Fruit fly (Drosophila melanogaster): Measurements from ENCODE around the gene CG13794.

The CG13794 gene

dm6 chr2L:7711034-7711685 is 11.5 kb downstream of the CG13794 start (continued):
- peak; percentile 77; the same call in 2 of the 3 replicates for TF ChIP-seq sr (GFP tag; IDR thresholded peaks at IDR 0.05)
- TF ChIP-seq CG13296 (GFP tag; optimal IDR thresholded peaks at IDR 0.05): no peak
- TF ChIP-seq Lpt (GFP tag; optimal IDR thresholded peaks at IDR 0.05): no peak

- TF ChIP-seq crol (GFP tag; IDR thresholded peaks at IDR 0.05) (no peak), CG32767 (GFP tag; IDR thresholded peaks at IDR 0.05) (no peak), CG17385 (GFP tag; optimal IDR thresholded peaks at IDR 0.05) (no peak), schlank (tag; optimal IDR thresholded peaks at IDR 0.05) (no peak), pan (optimal IDR thresholded peaks at IDR 0.05) (no peak), pan (GFP tag; optimal IDR thresholded peaks at IDR 0.05 in 1 of 2, IDR thresholded peaks at IDR 0.05 in 1 of 2) (no peak), gfzf (GFP tag; optimal IDR thresholded peaks at IDR 0.05) (no peak)
Observed at dm6 chr2L:7710580-7710979, 12.0 kb downstream of the CG13794 start, which contains the start of gene Ntl. Ntl (plus strand) TSS chr2L:7710880.

dm6 chr2L:7703534-7703933 is 19.1 kb downstream of the CG13794 start:
- TF ChIP-seq chm (GFP tag; IDR thresholded peaks at IDR 0.05) (no peak), CG17328 (GFP tag; IDR thresholded peaks at IDR 0.05) (no peak), CG6272 (GFP tag; IDR thresholded peaks at IDR 0.05) (no peak), seq (GFP tag; IDR thresholded peaks at IDR 0.05) (no peak), CG4730 (GFP tag; IDR thresholded peaks at IDR 0.05) (no peak), sr (GFP tag; IDR thresholded peaks at IDR 0.05) (peak; percentile 60; the same call in 2 of the 3 replicates), CG16815 (GFP tag; optimal IDR thresholded peaks at IDR 0.05) (no peak), Taf1 (GFP tag; IDR thresholded peaks at IDR 0.05) (no peak), klu (GFP tag; IDR thresholded peaks at IDR 0.05) (no peak), CG15514 (GFP tag; optimal IDR thresholded peaks at IDR 0.05) (peak; percentile 7), CG11560 (tag; IDR thresholded peaks at IDR 0.05) (no peak), CG2120 (GFP tag; optimal IDR thresholded peaks at IDR 0.05) (peak; percentile 46), CG8359 (GFP tag; optimal IDR thresholded peaks at IDR 0.05; ENCODE audit: borderline replicate concordance) (no peak), CG10565 (GFP tag; optimal IDR thresholded peaks at IDR 0.05) (no peak), crol (GFP tag; IDR thresholded peaks at IDR 0.05) (no peak), dm (GFP tag; optimal IDR thresholded peaks at IDR 0.05) (no peak), fu2 (GFP tag; optimal IDR thresholded peaks at IDR 0.05) (no peak), zen2 (GFP tag; IDR thresholded peaks at IDR 0.05; ENCODE audit: partially characterized antibody) (no peak), Hr78 (GFP tag; optimal IDR thresholded peaks at IDR 0.05) (no peak), CG17186 (GFP tag; optimal IDR thresholded peaks at IDR 0.05) (no peak), jigr1 (GFP tag; IDR thresholded peaks at IDR 0.05) (no peak), CG8388 (GFP tag; optimal IDR thresholded peaks at IDR 0.05) (no peak), CG2202 (tag; optimal IDR thresholded peaks at IDR 0.05) (no peak), Xrp1 (GFP tag; IDR thresholded peaks at IDR 0.05) (no peak), CG6689 (GFP tag; IDR thresholded peaks at IDR 0.05) (peak; percentile 18; the same call in 1 of the 2 replicates), Vsx1 (GFP tag; optimal IDR thresholded peaks at IDR 0.05) (no peak), Hey (tag; optimal IDR thresholded peaks at IDR 0.05) (no peak), lola (GFP tag; optimal IDR thresholded peaks at IDR 0.05) (no peak), CG3995 (GFP tag; optimal IDR thresholded peaks at IDR 0.05) (no peak), ems (GFP tag; optimal IDR thresholded peaks at IDR 0.05) (no peak), cas (GFP tag; IDR thresholded peaks at IDR 0.05) (no peak), CG9876 (GFP tag; optimal IDR thresholded peaks at IDR 0.05) (no peak), zfh2 (GFP tag; optimal IDR thresholded peaks at IDR 0.05) (peak; percentile 10), gem (tag; optimal IDR thresholded peaks at IDR 0.05) (no peak), CG32767 (GFP tag; IDR thresholded peaks at IDR 0.05) (peak; percentile 45; the same call in 1 of the 2 replicates), Fer2 (tag; optimal IDR thresholded peaks at IDR 0.05) (no peak), CG10431 (GFP tag; optimal IDR thresholded peaks at IDR 0.05) (no peak), fd96Cb (tag; optimal IDR thresholded peaks at IDR 0.05) (no peak), Hmr (GFP tag; optimal IDR thresholded peaks at IDR 0.05) (peak; percentile 35), sd (tag; optimal IDR thresholded peaks at IDR 0.05) (peak; percentile 19)

All from whole organism, embryonic.